Fruit fly (Drosophila melanogaster): ENCODE data around the gene Akap200.

DNA sequence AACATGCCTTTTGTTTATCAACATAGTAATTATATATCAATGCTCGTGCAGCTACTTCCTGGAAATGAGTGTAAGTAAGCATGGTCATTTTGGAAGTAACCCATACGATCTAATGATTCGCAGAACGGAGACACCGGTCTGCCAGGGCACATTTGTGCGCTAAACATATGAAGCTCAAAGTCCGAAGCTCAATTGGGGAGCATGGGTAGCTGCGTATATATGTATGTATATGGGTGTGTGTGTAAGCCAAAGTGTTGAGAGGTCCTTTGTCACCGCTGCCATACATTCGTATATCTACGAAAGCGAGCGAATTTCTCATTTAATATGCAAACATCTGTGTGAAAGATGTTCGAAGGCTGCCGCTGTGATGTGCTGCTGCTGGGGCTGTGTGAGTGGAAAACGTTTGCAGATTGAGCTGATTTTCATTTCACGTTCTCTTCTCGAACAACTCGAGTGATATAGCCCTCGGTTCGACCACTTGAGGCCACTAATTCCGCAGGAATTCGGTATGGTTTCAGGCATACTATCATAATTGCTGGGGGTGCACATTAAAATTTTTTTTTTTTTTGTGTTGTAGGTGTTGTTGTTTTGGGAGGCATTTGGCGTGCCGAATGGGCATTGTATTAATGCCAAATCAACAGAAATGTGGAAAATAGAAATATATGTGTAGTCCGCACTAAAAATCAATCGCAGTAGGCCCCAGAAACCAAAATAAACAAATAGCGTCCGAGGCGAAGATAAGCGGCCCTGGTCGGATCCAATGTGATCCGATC lies 2.8 kb downstream of the Akap200 start:
- TF ChIP-seq ttk (optimal IDR thresholded peaks at IDR 0.05) (no peak), Myc (optimal IDR thresholded peaks at IDR 0.05) (no peak), h (optimal IDR thresholded peaks at IDR 0.05) (no peak), Sin3A (optimal IDR thresholded peaks at IDR 0.05) (no peak)
